Worm (Caenorhabditis elegans) whole organism, late embryonic: ENCODE data around the gene Y54F10BM.22.

Experiments
- Y22D7AL.16 ChIP-seq: sonication (generic microtip); optimal IDR thresholded peaks from 2 replicates; lab custom pipeline; 2016; ENCODE audit warnings: missing genetic modification characterization, missing compliant biosample characterization
- pat-9 ChIP-seq: fragments of 200-800 bp; sonication (Bioruptor generic); optimal IDR thresholded peaks from 2 replicates; lab custom pipeline; 2018; ENCODE audit warnings: mild to moderate bottlenecking, missing genetic modification characterization, moderate library complexity, missing compliant biosample characterization
- pqm-1 ChIP-seq: sonication (generic microtip); optimal IDR thresholded peaks from 2 replicates; lab custom pipeline; 2016; ENCODE audit warnings: missing genetic modification characterization, missing compliant biosample characterization
- tbx-2 ChIP-seq: sonication (generic microtip); optimal IDR thresholded peaks from 2 replicates; lab custom pipeline; 2016; ENCODE audit warnings: missing genetic modification characterization, missing compliant biosample characterization

- TF ChIP-seq pqm-1 (no peak), tbx-2 (tag; lab: Kevin White, UChicago) (no peak), Y22D7AL.16 (no peak), pat-9 (tag; lab: Kevin White, UChicago) (no peak)
Measured at ce11 chrIII:2245727-2246126, 35.0 kb upstream of the Y54F10BM.22 start, which contains the start of gene srd-67.
